Fruit fly (Drosophila melanogaster) whole organism, embryonic: Measurements from ENCODE around the gene mld.

ENCODE experiments used
- Asciz ChIP-seq: fragments of 200-800 bp; sonication (Bioruptor generic); optimal IDR thresholded peaks from 2 replicates; lab custom pipeline; 2017; ENCODE audit warnings: missing biosample characterization, mild to moderate bottlenecking, missing genetic modification characterization, missing genetic modification reagents
- C15 ChIP-seq: fragments of 200-800 bp; sonication (Bioruptor generic); IDR thresholded peaks from 3 replicates; pipeline ENCODE4 v1.3.6; 2022; ENCODE audit warnings: missing biosample characterization, missing genetic modification characterization
- CG10209 ChIP-seq: fragments of 200-800 bp; sonication (Bioruptor generic); optimal IDR thresholded peaks from 3 replicates; lab custom pipeline; 2017; ENCODE audit warnings: missing biosample characterization, mild to moderate bottlenecking, missing genetic modification characterization, missing genetic modification reagents
- CG11560 ChIP-seq: fragments of 200-800 bp; sonication (Bioruptor generic); IDR thresholded peaks from 3 replicates; pipeline ENCODE4 v1.3.6; 2022; ENCODE audit warnings: missing biosample characterization, missing genetic modification characterization
- CG11695 ChIP-seq: fragments of 200-800 bp; sonication (Bioruptor generic); IDR thresholded peaks from 3 replicates; pipeline ENCODE4 v1.3.6; 2022; ENCODE audit warnings: missing biosample characterization, missing genetic modification characterization
- CG11723 ChIP-seq: fragments of 200-800 bp; sonication (Bioruptor generic); optimal IDR thresholded peaks from 2 replicates; lab custom pipeline; 2017; ENCODE audit warnings: missing biosample characterization, mild to moderate bottlenecking, missing genetic modification characterization
- CG12942 ChIP-seq: fragments of 200-800 bp; sonication (Bioruptor generic); optimal IDR thresholded peaks from 3 replicates; lab custom pipeline; 2016; ENCODE audit warnings: missing biosample characterization, missing genetic modification characterization
- CG14965 ChIP-seq: fragments of 200-800 bp; sonication (Bioruptor generic); optimal IDR thresholded peaks from 2 replicates; lab custom pipeline; 2016; ENCODE audit warnings: missing biosample characterization, missing genetic modification characterization, borderline replicate concordance
- CG15011 ChIP-seq: fragments of 200-800 bp; sonication (Bioruptor generic); optimal IDR thresholded peaks from 3 replicates; lab custom pipeline; 2018; ENCODE audit warnings: missing biosample characterization, mild to moderate bottlenecking, missing genetic modification characterization
- CG1529 ChIP-seq: fragments of 200-800 bp; sonication (Bioruptor generic); optimal IDR thresholded peaks from 3 replicates; lab custom pipeline; 2018; ENCODE audit warnings: missing biosample characterization, missing genetic modification characterization
- CG17385 ChIP-seq: fragments of 200-800 bp; sonication (Bioruptor generic); optimal IDR thresholded peaks from 3 replicates; lab custom pipeline; 2018; ENCODE audit warnings: missing biosample characterization, mild to moderate bottlenecking, missing genetic modification characterization
- CG18476 ChIP-seq: fragments of 200-800 bp; sonication (Bioruptor generic); optimal IDR thresholded peaks from 2 replicates; lab custom pipeline; 2016; ENCODE audit warnings: missing biosample characterization, mild to moderate bottlenecking, missing genetic modification characterization
- CG18619 ChIP-seq: fragments of 200-800 bp; sonication (Bioruptor generic); optimal IDR thresholded peaks from 3 replicates; lab custom pipeline; 2017; ENCODE audit warnings: missing biosample characterization, mild to moderate bottlenecking, missing genetic modification characterization
- CG2712 ChIP-seq: fragments of 200-800 bp; optimal IDR thresholded peaks from 3 replicates; lab custom pipeline; 2019; ENCODE audit warnings: missing biosample characterization, mild to moderate bottlenecking, missing genetic modification characterization, moderate library complexity
- CG31365 ChIP-seq: fragments of 200-800 bp; sonication (Bioruptor generic); optimal IDR thresholded peaks from 2 replicates; lab custom pipeline; 2018; ENCODE audit warnings: missing biosample characterization, mild to moderate bottlenecking, missing genetic modification characterization
- CG32532 ChIP-seq: fragments of 200-800 bp; sonication (Bioruptor generic); IDR thresholded peaks from 2 replicates; pipeline ENCODE4 v1.3.6; 2022; ENCODE audit warnings: missing biosample characterization, missing genetic modification characterization
- CG33213 ChIP-seq: fragments of 200-800 bp; sonication (Bioruptor generic); optimal IDR thresholded peaks from 3 replicates; lab custom pipeline; 2016; ENCODE audit warnings: missing biosample characterization, missing genetic modification characterization
- CG34376 ChIP-seq: fragments of 200-800 bp; sonication (Bioruptor generic); optimal IDR thresholded peaks from 2 replicates; lab custom pipeline; 2018; ENCODE audit warnings: missing biosample characterization, mild to moderate bottlenecking, missing genetic modification characterization
- Deaf1 ChIP-seq: fragments of 200-800 bp; optimal IDR thresholded peaks from 3 replicates; lab custom pipeline; 2019; ENCODE audit warnings: missing biosample characterization, mild to moderate bottlenecking, missing genetic modification characterization, moderate library complexity
- Dek ChIP-seq: fragments of 200-800 bp; sonication (Bioruptor generic); optimal IDR thresholded peaks from 3 replicates; lab custom pipeline; 2019; ENCODE audit warnings: missing biosample characterization, mild to moderate bottlenecking, missing genetic modification characterization, moderate library complexity
- Fer1 ChIP-seq: fragments of 200-800 bp; sonication (Bioruptor generic); optimal IDR thresholded peaks from 2 replicates; lab custom pipeline; 2017; ENCODE audit warnings: missing biosample characterization, mild to moderate bottlenecking, missing genetic modification characterization
- H15 ChIP-seq: fragments of 200-800 bp; sonication (Bioruptor generic); IDR thresholded peaks from 3 replicates; pipeline ENCODE4 v1.3.6; 2022; ENCODE audit warnings: missing biosample characterization, missing genetic modification characterization
- Hey ChIP-seq: fragments of 200-800 bp; sonication (Bioruptor generic); optimal IDR thresholded peaks from 3 replicates; lab custom pipeline; 2018; ENCODE audit warnings: missing biosample characterization, mild to moderate bottlenecking, missing genetic modification characterization
- Hmr ChIP-seq: fragments of 200-800 bp; sonication (Bioruptor generic); optimal IDR thresholded peaks from 3 replicates; lab custom pipeline; 2017; ENCODE audit warnings: mild to moderate bottlenecking, missing biosample characterization, missing genetic modification reagents, missing genetic modification characterization
- NfI ChIP-seq: fragments of 200-800 bp; sonication (Bioruptor generic); optimal IDR thresholded peaks from 3 replicates; lab custom pipeline; 2018; ENCODE audit warnings: missing biosample characterization, mild to moderate bottlenecking, missing genetic modification characterization, moderate library complexity
- Rfx ChIP-seq: fragments of 200-800 bp; sonication (Bioruptor generic); IDR thresholded peaks from 2 replicates; pipeline ENCODE4 v1.3.6; 2022; ENCODE audit warnings: missing biosample characterization, missing genetic modification characterization
- bigmax ChIP-seq: fragments of 200-800 bp; sonication (Bioruptor generic); optimal IDR thresholded peaks from 2 replicates; lab custom pipeline; 2018; ENCODE audit warnings: missing biosample characterization, mild to moderate bottlenecking, missing genetic modification characterization
- caup ChIP-seq: fragments of 200-800 bp; sonication (Bioruptor generic); optimal IDR thresholded peaks from 3 replicates; lab custom pipeline; 2017; ENCODE audit warnings: missing biosample characterization, mild to moderate bottlenecking, missing genetic modification characterization, moderate library complexity; ENCODE audit not compliant: severe bottlenecking
- crc ChIP-seq: fragments of 200-800 bp; sonication (Bioruptor generic); optimal IDR thresholded peaks from 2 replicates; lab custom pipeline; 2016; ENCODE audit warnings: missing biosample characterization, missing genetic modification characterization
- crp ChIP-seq, 2 experiments: fragments of 200-800 bp; sonication (Bioruptor generic); optimal IDR thresholded peaks; 2 replicates in 1 of 2; 3 replicates in 1 of 2; lab custom pipeline; 2017; ENCODE audit warnings: missing biosample characterization in 2 of 2, missing genetic modification characterization in 2 of 2, mild to moderate bottlenecking in 1 of 2, moderate library complexity in 1 of 2
- cwo ChIP-seq: fragments of 200-800 bp; sonication (Bioruptor generic); optimal IDR thresholded peaks from 3 replicates; lab custom pipeline; 2017; ENCODE audit warnings: missing biosample characterization, missing genetic modification characterization, mild to moderate bottlenecking, moderate library complexity, missing genetic modification reagents
- fd3F ChIP-seq: fragments of 200-800 bp; sonication (Bioruptor generic); optimal IDR thresholded peaks from 2 replicates; lab custom pipeline; 2018; ENCODE audit warnings: missing biosample characterization, mild to moderate bottlenecking, missing genetic modification characterization, moderate library complexity
- gcm ChIP-seq: fragments of 200-800 bp; sonication (Bioruptor generic); optimal IDR thresholded peaks from 2 replicates; lab custom pipeline; 2019; ENCODE audit warnings: missing biosample characterization, mild to moderate bottlenecking, missing genetic modification characterization, moderate library complexity
- gem ChIP-seq: fragments of 200-800 bp; sonication (Bioruptor generic); optimal IDR thresholded peaks from 2 replicates; lab custom pipeline; 2019; ENCODE audit warnings: missing biosample characterization, mild to moderate bottlenecking, missing genetic modification characterization, moderate library complexity
- insv ChIP-seq, 2 experiments: fragments of 200-800 bp; sonication (Bioruptor generic); optimal IDR thresholded peaks; 3 replicates each; lab custom pipeline; 2016 to 2018; ENCODE audit warnings: missing biosample characterization in 2 of 2, missing genetic modification characterization in 2 of 2
- klu ChIP-seq: fragments of 200-800 bp; sonication (Bioruptor generic); IDR thresholded peaks from 2 replicates; pipeline ENCODE4 v1.3.6; 2022; ENCODE audit warnings: missing biosample characterization, missing genetic modification characterization
- lab ChIP-seq: fragments of 200-800 bp; sonication (Bioruptor generic); optimal IDR thresholded peaks from 3 replicates; lab custom pipeline; 2017; ENCODE audit warnings: missing biosample characterization, missing genetic modification characterization, mild to moderate bottlenecking, moderate library complexity, missing genetic modification reagents
- odd ChIP-seq: fragments of 200-800 bp; sonication (Bioruptor generic); optimal IDR thresholded peaks from 2 replicates; lab custom pipeline; 2017; ENCODE audit warnings: missing biosample characterization, mild to moderate bottlenecking, missing genetic modification characterization
- p53 ChIP-seq: fragments of 200-800 bp; sonication (Bioruptor generic); optimal IDR thresholded peaks from 2 replicates; lab custom pipeline; 2016; ENCODE audit warnings: missing biosample characterization, missing genetic modification characterization
- phol ChIP-seq: fragments of 200-800 bp; sonication (Bioruptor generic); optimal IDR thresholded peaks from 3 replicates; lab custom pipeline; 2018; ENCODE audit warnings: missing biosample characterization, mild to moderate bottlenecking, missing genetic modification characterization, moderate library complexity
- row ChIP-seq: fragments of 200-800 bp; sonication (Bioruptor generic); IDR thresholded peaks from 3 replicates; pipeline ENCODE4 v1.3.6; 2022; ENCODE audit warnings: missing biosample characterization, missing genetic modification characterization
- sim ChIP-seq: fragments of 200-800 bp; sonication (Bioruptor generic); IDR thresholded peaks from 2 replicates; pipeline ENCODE4 v1.3.6; 2022; ENCODE audit warnings: missing biosample characterization, missing genetic modification characterization
- sqz ChIP-seq: fragments of 200-800 bp; sonication (Bioruptor generic); optimal IDR thresholded peaks from 3 replicates; lab custom pipeline; 2018; ENCODE audit warnings: missing biosample characterization, mild to moderate bottlenecking, missing genetic modification characterization
- sr ChIP-seq: fragments of 200-800 bp; sonication (Bioruptor generic); IDR thresholded peaks from 3 replicates; pipeline ENCODE4 v1.3.6; 2022; ENCODE audit warnings: missing biosample characterization, missing genetic modification characterization
- yki ChIP-seq: fragments of >200 bp; optimal IDR thresholded peaks from 3 replicates; lab custom pipeline; 2018
- z ChIP-seq: fragments of 200-800 bp; sonication (Bioruptor generic); IDR thresholded peaks from 3 replicates; pipeline ENCODE4 v1.3.6; 2022; ENCODE audit warnings: missing biosample characterization, missing genetic modification characterization
- zen2 ChIP-seq: fragments of 200-800 bp; sonication (Bioruptor generic); IDR thresholded peaks from 3 replicates; pipeline ENCODE4 v1.3.6; 2022; ENCODE audit warnings: missing biosample characterization, missing genetic modification characterization; ENCODE audit not compliant: partially characterized antibody

Gene mld

DNA sequence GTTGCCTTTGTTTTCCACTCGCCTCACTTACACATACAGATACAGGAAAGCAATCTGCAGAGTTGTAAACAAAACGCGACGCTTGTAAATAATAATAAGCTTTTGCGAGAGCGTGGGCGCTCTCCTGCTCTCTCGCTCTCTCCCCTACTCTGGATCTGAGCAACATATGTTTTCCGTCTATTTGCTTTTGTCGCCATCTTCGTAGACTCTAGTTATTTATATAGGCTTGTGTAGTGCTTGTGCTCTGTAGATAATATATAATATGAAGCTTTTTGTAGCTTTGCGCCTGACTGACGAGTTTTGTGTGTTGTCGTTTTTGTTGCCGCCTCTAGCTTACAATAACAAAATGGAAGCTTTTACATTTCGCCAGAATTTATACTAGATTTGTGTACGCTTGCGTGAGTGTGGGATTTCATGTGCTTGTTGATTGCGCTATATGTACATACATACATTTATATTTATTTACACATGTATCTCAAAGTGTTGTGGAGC lies 19.7 kb upstream of the mld start (continued):
- no peak for TF ChIP-seq bigmax
- TF ChIP-seq Fer1: peak; percentile 91
- TF ChIP-seq gcm (GFP tag; lab: Kevin White, UChicago): peak; percentile 76
- peak; percentile 49; the same call in 1 of the 2 replicates for TF ChIP-seq Rfx (GFP tag; lab: Robert Waterston, UW)
- 0 out of 3 replicates have a peak, but pooled peaks have one; percentile 40 for TF ChIP-seq H15 (GFP tag; lab: Robert Waterston, UW)
- TF ChIP-seq CG11723 (GFP tag; lab: Kevin White, UChicago): peak; percentile 38
- peak; percentile 51; the same call in 1 of the 3 replicates for TF ChIP-seq z
- peak; percentile 97; the same call in 2 of the 3 replicates for TF ChIP-seq sr (GFP tag; lab: Robert Waterston, UW)
- peak; percentile 89 for TF ChIP-seq lab (GFP tag; lab: Kevin White, UChicago)
- no peak for TF ChIP-seq phol
- peak; percentile 45 for TF ChIP-seq gem (tag; lab: Kevin White, UChicago)
- peak; percentile 37 for TF ChIP-seq NfI
- no peak for TF ChIP-seq klu
- peak; percentile 71 for TF ChIP-seq cwo (GFP tag; lab: Kevin White, UChicago)
- TF ChIP-seq Hmr (GFP tag; lab: Kevin White, UChicago): peak; percentile 81
- TF ChIP-seq zen2: no peak
- TF ChIP-seq odd: peak; percentile 71
- peak; percentile 27; the same call in 1 of the 3 replicates for TF ChIP-seq row (GFP tag; lab: Robert Waterston, UW)
- TF ChIP-seq C15 (GFP tag; lab: Robert Waterston, UW): no peak
- TF ChIP-seq Hey: peak; percentile 52
- peak; percentile 96 for TF ChIP-seq CG34376 (GFP tag; lab: Kevin White, UChicago)
- peak; percentile 74 for TF ChIP-seq CG1529 (GFP tag; lab: Kevin White, UChicago)
- no peak for TF ChIP-seq CG11560 (tag; lab: Robert Waterston, UW)
- TF ChIP-seq CG18619: peak; percentile 37
- TF ChIP-seq CG31365: peak; percentile 58
- peak; percentile 47 for TF ChIP-seq CG2712 (tag; lab: Kevin White, UChicago)
- TF ChIP-seq insv (GFP tag; optimal IDR thresholded peaks at IDR 0.05; lab: Kevin White, UChicago): peak in 1 of 2 experiments; percentile 46
- TF ChIP-seq CG33213 (GFP tag; lab: Kevin White, UChicago): no peak
- peak; percentile 62 for TF ChIP-seq Deaf1 (tag; lab: Kevin White, UChicago)
- TF ChIP-seq Dek (tag; lab: Kevin White, UChicago): peak; percentile 28
- peak; percentile 53 for TF ChIP-seq CG10209
- TF ChIP-seq fd3F (GFP tag; lab: Kevin White, UChicago): no peak
- no peak for TF ChIP-seq p53
- peak; percentile 49; the same call in 1 of the 2 replicates for TF ChIP-seq CG32532
- peak; percentile 13 for TF ChIP-seq CG12942 (GFP tag; lab: Kevin White, UChicago)
- TF ChIP-seq CG11695 (GFP tag; lab: Robert Waterston, UW): peak; percentile 38; the same call in 1 of the 3 replicates
- no peak for TF ChIP-seq sim (GFP tag; lab: Robert Waterston, UW)
- TF ChIP-seq crp (GFP tag; optimal IDR thresholded peaks at IDR 0.05; lab: Kevin White, UChicago): peak in 1 of 2 experiments; percentile 66
- peak; percentile 60 for TF ChIP-seq Asciz (GFP tag; lab: Kevin White, UChicago)
- peak; percentile 74 for TF ChIP-seq CG17385 (GFP tag; lab: Kevin White, UChicago)
- peak; percentile 85 for TF ChIP-seq caup (GFP tag; lab: Kevin White, UChicago)
- peak; percentile 60 for TF ChIP-seq sqz (GFP tag; lab: Kevin White, UChicago)
- peak; percentile 20 for TF ChIP-seq CG18476 (GFP tag; lab: Kevin White, UChicago)
- TF ChIP-seq yki (lab: Kevin White, UChicago): peak; percentile 46
- TF ChIP-seq CG15011 (GFP tag; lab: Kevin White, UChicago): peak; percentile 62
- peak; percentile 30 for TF ChIP-seq CG14965 (GFP tag; lab: Kevin White, UChicago)
- TF ChIP-seq crc (GFP tag; lab: Kevin White, UChicago): no peak
